Fruit fly (Drosophila melanogaster) whole organism, embryonic: Measurements from ENCODE around the gene CecB.
A peak's percentile ranks its signal among the peaks of the same experiment; 100 is the strongest.

Experiments used
- Aef1 ChIP-seq: fragments of 200-800 bp; sonication (Bioruptor generic); IDR thresholded peaks from 3 replicates; pipeline ENCODE4 v1.3.6; 2022; ENCODE audit warnings: missing biosample characterization, missing genetic modification characterization
- CG10462 ChIP-seq: fragments of 200-800 bp; sonication (Bioruptor generic); optimal IDR thresholded peaks from 2 replicates; lab custom pipeline; 2016; ENCODE audit warnings: missing biosample characterization, missing genetic modification characterization
- CG11695 ChIP-seq: fragments of 200-800 bp; sonication (Bioruptor generic); IDR thresholded peaks from 3 replicates; pipeline ENCODE4 v1.3.6; 2022; ENCODE audit warnings: missing biosample characterization, missing genetic modification characterization
- CG12659 ChIP-seq: fragments of 200-800 bp; sonication (Bioruptor generic); optimal IDR thresholded peaks from 3 replicates; lab custom pipeline; 2017; ENCODE audit warnings: mild to moderate bottlenecking, missing biosample characterization, missing genetic modification reagents, missing genetic modification characterization
- CG13123 ChIP-seq: fragments of 200-800 bp; sonication (Bioruptor generic); optimal IDR thresholded peaks from 2 replicates; lab custom pipeline; 2016; ENCODE audit warnings: missing biosample characterization, missing genetic modification characterization
- CG13775 ChIP-seq: fragments of 200-800 bp; sonication (Bioruptor generic); optimal IDR thresholded peaks from 3 replicates; lab custom pipeline; 2017; ENCODE audit warnings: missing biosample characterization, mild to moderate bottlenecking, missing genetic modification characterization
- CG15073 ChIP-seq: fragments of 200-800 bp; sonication (Bioruptor generic); optimal IDR thresholded peaks from 2 replicates; lab custom pipeline; 2016; ENCODE audit warnings: missing biosample characterization, missing genetic modification characterization
- CG16779 ChIP-seq: fragments of 200-800 bp; sonication (Bioruptor generic); IDR thresholded peaks from 2 replicates; pipeline ENCODE4 v1.3.6; 2022; ENCODE audit warnings: missing biosample characterization, missing genetic modification characterization
- CG17186 ChIP-seq: fragments of 200-800 bp; sonication (Bioruptor generic); optimal IDR thresholded peaks from 3 replicates; lab custom pipeline; 2017; ENCODE audit warnings: missing biosample characterization, missing genetic modification reagents, missing genetic modification characterization
- CG17359 ChIP-seq: fragments of 200-800 bp; sonication (Bioruptor generic); optimal IDR thresholded peaks from 3 replicates; lab custom pipeline; 2018; ENCODE audit warnings: missing biosample characterization, mild to moderate bottlenecking, missing genetic modification characterization, moderate library complexity
- CG18476 ChIP-seq: fragments of 200-800 bp; sonication (Bioruptor generic); optimal IDR thresholded peaks from 2 replicates; lab custom pipeline; 2016; ENCODE audit warnings: missing biosample characterization, mild to moderate bottlenecking, missing genetic modification characterization
- CG18599 ChIP-seq: fragments of 200-800 bp; sonication (Bioruptor generic); optimal IDR thresholded peaks from 3 replicates; lab custom pipeline; 2017; ENCODE audit warnings: missing biosample characterization, missing genetic modification characterization, mild to moderate bottlenecking, moderate library complexity, missing genetic modification reagents
- CG2120 ChIP-seq: fragments of 200-800 bp; sonication (Bioruptor generic); optimal IDR thresholded peaks from 3 replicates; lab custom pipeline; 2016; ENCODE audit warnings: missing biosample characterization, missing genetic modification characterization
- CG32532 ChIP-seq: fragments of 200-800 bp; sonication (Bioruptor generic); IDR thresholded peaks from 2 replicates; pipeline ENCODE4 v1.3.6; 2022; ENCODE audit warnings: missing biosample characterization, missing genetic modification characterization
- CG34422 ChIP-seq: fragments of 200-800 bp; sonication (Bioruptor generic); IDR thresholded peaks from 3 replicates; pipeline ENCODE4 v1.3.6; 2022; ENCODE audit warnings: missing biosample characterization, missing genetic modification characterization
- CG43689 ChIP-seq: fragments of 200-800 bp; sonication (Bioruptor generic); IDR thresholded peaks from 2 replicates; pipeline ENCODE4 v1.3.6; 2022; ENCODE audit warnings: missing biosample characterization, missing genetic modification characterization
- CG4424 ChIP-seq: fragments of 200-800 bp; sonication (Bioruptor generic); optimal IDR thresholded peaks from 3 replicates; lab custom pipeline; 2016; ENCODE audit warnings: missing biosample characterization, missing genetic modification characterization
- CG6254 ChIP-seq: fragments of 200-800 bp; sonication (Bioruptor generic); optimal IDR thresholded peaks from 3 replicates; lab custom pipeline; 2017; ENCODE audit warnings: mild to moderate bottlenecking, missing biosample characterization, missing genetic modification reagents, missing genetic modification characterization
- CG6683 ChIP-seq: fragments of 200-800 bp; sonication (Bioruptor generic); optimal IDR thresholded peaks from 2 replicates; lab custom pipeline; 2017; ENCODE audit warnings: missing biosample characterization, mild to moderate bottlenecking, missing genetic modification characterization, missing genetic modification reagents
- CG7987 ChIP-seq: fragments of 200-800 bp; sonication (Bioruptor generic); optimal IDR thresholded peaks from 2 replicates; lab custom pipeline; 2018; ENCODE audit warnings: missing biosample characterization, mild to moderate bottlenecking, missing genetic modification characterization, moderate library complexity
- CHES-1-like ChIP-seq: fragments of 200-800 bp; sonication (Bioruptor generic); optimal IDR thresholded peaks from 2 replicates; lab custom pipeline; 2016; ENCODE audit warnings: missing biosample characterization, missing genetic modification characterization
- Dek ChIP-seq: fragments of 200-800 bp; sonication (Bioruptor generic); optimal IDR thresholded peaks from 3 replicates; lab custom pipeline; 2019; ENCODE audit warnings: missing biosample characterization, mild to moderate bottlenecking, missing genetic modification characterization, moderate library complexity
- Dip3 ChIP-seq: fragments of 200-800 bp; sonication (Bioruptor generic); optimal IDR thresholded peaks from 3 replicates; lab custom pipeline; 2016; ENCODE audit warnings: missing biosample characterization, missing genetic modification characterization
- Mad ChIP-seq: fragments of 200-800 bp; sonication (Bioruptor generic); optimal IDR thresholded peaks from 2 replicates; lab custom pipeline; 2016; ENCODE audit warnings: missing biosample characterization, missing genetic modification characterization
- Nf-YB ChIP-seq: fragments of 200-800 bp; sonication (Bioruptor generic); optimal IDR thresholded peaks from 3 replicates; lab custom pipeline; 2019; ENCODE audit warnings: missing biosample characterization, mild to moderate bottlenecking, missing genetic modification characterization, moderate library complexity
- Oli ChIP-seq: fragments of 200-800 bp; sonication (Bioruptor generic); optimal IDR thresholded peaks from 2 replicates; lab custom pipeline; 2018; ENCODE audit warnings: missing biosample characterization, mild to moderate bottlenecking, missing genetic modification characterization, moderate library complexity
- Usf ChIP-seq: fragments of 200-800 bp; sonication (Bioruptor generic); optimal IDR thresholded peaks from 2 replicates; lab custom pipeline; 2017; ENCODE audit warnings: missing genotype, missing biosample characterization, missing genetic modification characterization
- ab ChIP-seq: fragments of 200-800 bp; sonication (Bioruptor generic); optimal IDR thresholded peaks from 2 replicates; lab custom pipeline; 2016; ENCODE audit warnings: missing biosample characterization, missing genetic modification characterization
- abd-A ChIP-seq: fragments of 200-800 bp; sonication (Bioruptor generic); optimal IDR thresholded peaks from 3 replicates; lab custom pipeline; 2019; ENCODE audit warnings: missing biosample characterization, mild to moderate bottlenecking, missing genetic modification characterization, moderate library complexity
- aop ChIP-seq: fragments of 200-800 bp; sonication (Bioruptor generic); IDR thresholded peaks from 2 replicates; pipeline ENCODE4 v1.3.6; 2022; ENCODE audit warnings: missing biosample characterization, missing genetic modification characterization
- ap ChIP-seq: fragments of 200-800 bp; sonication (Bioruptor generic); IDR thresholded peaks from 2 replicates; pipeline ENCODE4 v1.3.6; 2022; ENCODE audit warnings: missing biosample characterization, missing genetic modification characterization
- ase ChIP-seq: fragments of 200-800 bp; sonication (Bioruptor generic); IDR thresholded peaks from 3 replicates; pipeline ENCODE4 v1.3.6; 2022; ENCODE audit warnings: missing biosample characterization, missing genetic modification characterization
- bigmax ChIP-seq: fragments of 200-800 bp; sonication (Bioruptor generic); optimal IDR thresholded peaks from 2 replicates; lab custom pipeline; 2018; ENCODE audit warnings: missing biosample characterization, mild to moderate bottlenecking, missing genetic modification characterization
- btn ChIP-seq: fragments of 200-800 bp; sonication (Bioruptor generic); optimal IDR thresholded peaks from 2 replicates; lab custom pipeline; 2016; ENCODE audit warnings: missing biosample characterization, missing genetic modification characterization
- crc ChIP-seq: fragments of 200-800 bp; sonication (Bioruptor generic); optimal IDR thresholded peaks from 2 replicates; lab custom pipeline; 2016; ENCODE audit warnings: missing biosample characterization, missing genetic modification characterization
- croc ChIP-seq: fragments of 200-800 bp; sonication (Bioruptor generic); conservative IDR thresholded peaks from 3 replicates; pipeline ENCODE4 v1.3.6; 2022; ENCODE audit warnings: missing biosample characterization, missing genetic modification characterization
- dimm ChIP-seq: fragments of 200-800 bp; sonication (Bioruptor generic); IDR thresholded peaks from 2 replicates; pipeline ENCODE4 v1.3.6; 2022; ENCODE audit warnings: missing biosample characterization, missing genetic modification characterization
- dmrt11E ChIP-seq: fragments of 200-800 bp; sonication (Bioruptor generic); optimal IDR thresholded peaks from 3 replicates; lab custom pipeline; 2018; ENCODE audit warnings: missing biosample characterization, mild to moderate bottlenecking, missing genetic modification characterization, moderate library complexity
- dysf ChIP-seq: fragments of 200-800 bp; sonication (Bioruptor generic); IDR thresholded peaks from 3 replicates; pipeline ENCODE4 v1.3.6; 2022; ENCODE audit warnings: missing biosample characterization, missing genetic modification characterization
- fru ChIP-seq: fragments of >200 bp; optimal IDR thresholded peaks from 2 replicates; lab custom pipeline; 2017
- gcm2 ChIP-seq: fragments of 200-800 bp; sonication (Bioruptor generic); optimal IDR thresholded peaks from 2 replicates; lab custom pipeline; 2016; ENCODE audit warnings: missing biosample characterization, missing genetic modification characterization
- grau ChIP-seq: fragments of 200-800 bp; optimal IDR thresholded peaks from 3 replicates; lab custom pipeline; 2019; ENCODE audit warnings: missing biosample characterization, mild to moderate bottlenecking, missing genetic modification characterization, moderate library complexity
- gsb ChIP-seq: fragments of 200-800 bp; sonication (Bioruptor generic); IDR thresholded peaks from 2 replicates; pipeline ENCODE4 v1.3.6; 2022; ENCODE audit warnings: missing biosample characterization, missing genetic modification characterization
- gsb-n ChIP-seq: fragments of 200-800 bp; sonication (Bioruptor generic); optimal IDR thresholded peaks from 3 replicates; lab custom pipeline; 2018; ENCODE audit warnings: missing biosample characterization, mild to moderate bottlenecking, missing genetic modification characterization
- her ChIP-seq: fragments of 200-800 bp; sonication (Bioruptor generic); optimal IDR thresholded peaks from 2 replicates; lab custom pipeline; 2016; ENCODE audit warnings: missing biosample characterization, missing genetic modification characterization
- jing ChIP-seq: fragments of 200-800 bp; sonication (Bioruptor generic); optimal IDR thresholded peaks from 2 replicates; lab custom pipeline; 2018; ENCODE audit warnings: missing biosample characterization, mild to moderate bottlenecking, missing genetic modification characterization
- lbe ChIP-seq: fragments of 200-800 bp; sonication (Bioruptor generic); optimal IDR thresholded peaks from 2 replicates; lab custom pipeline; 2016; ENCODE audit warnings: missing biosample characterization, mild to moderate bottlenecking, missing genetic modification characterization
- pb ChIP-seq: fragments of 200-800 bp; sonication (Bioruptor generic); optimal IDR thresholded peaks from 3 replicates; lab custom pipeline; 2016; ENCODE audit warnings: missing biosample characterization, missing genetic modification characterization
- psq ChIP-seq: fragments of 200-800 bp; sonication (Bioruptor generic); optimal IDR thresholded peaks from 2 replicates; lab custom pipeline; 2017; ENCODE audit warnings: missing biosample characterization, missing genetic modification characterization
- run ChIP-seq: fragments of 200-800 bp; sonication (Bioruptor generic); optimal IDR thresholded peaks from 3 replicates; lab custom pipeline; 2018; ENCODE audit warnings: missing biosample characterization, mild to moderate bottlenecking, missing genetic modification characterization
- sc ChIP-seq, 3 experiments: fragments of >200 bp in 2 of 3; fragments of 200-800 bp in 1 of 3; sonication (Bioruptor generic) in 1 of 3; optimal IDR thresholded peaks; 2 replicates in 2 of 3; 3 replicates in 1 of 3; lab custom pipeline; 2017; ENCODE audit warnings: mild to moderate bottlenecking in 1 of 3, missing biosample characterization in 1 of 3, missing genetic modification characterization in 1 of 3, missing genetic modification reagents in 1 of 3
- shn ChIP-seq: fragments of 200-800 bp; sonication (Bioruptor generic); optimal IDR thresholded peaks from 3 replicates; lab custom pipeline; 2016; ENCODE audit warnings: missing biosample characterization, missing genetic modification characterization

CecB gene

DNA sequence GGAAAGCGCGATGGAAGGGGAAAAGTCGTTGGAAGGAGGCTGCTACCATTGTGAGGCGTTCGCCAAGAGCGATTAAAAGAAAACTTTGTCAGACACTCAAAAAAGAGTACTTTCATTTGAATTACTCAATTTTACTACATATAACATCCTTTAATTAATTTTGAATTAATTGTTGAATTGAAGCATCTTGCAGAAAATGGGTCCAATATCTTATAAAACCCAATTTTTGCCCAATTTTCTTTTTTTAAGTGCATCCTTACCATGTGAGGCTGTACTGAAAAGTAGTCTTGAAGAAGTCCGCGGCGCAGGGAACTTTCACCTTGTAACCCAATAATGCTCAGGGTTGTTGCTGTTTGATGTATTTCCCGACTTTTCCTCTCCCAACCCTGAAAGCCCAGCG lies 21.7 kb upstream of the CecB start (continued):
- no peak for TF ChIP-seq CHES-1-like
- no peak for TF ChIP-seq pb
- no peak for TF ChIP-seq gcm2 (GFP tag; lab: Kevin White, UChicago)
- no peak for TF ChIP-seq aop (GFP tag; lab: Robert Waterston, UW)
- TF ChIP-seq shn (GFP tag; lab: Kevin White, UChicago): no peak
- no peak for TF ChIP-seq CG18476 (GFP tag; lab: Kevin White, UChicago)
- no peak for TF ChIP-seq Nf-YB (GFP tag; lab: Kevin White, UChicago)
- TF ChIP-seq CG13775 (GFP tag; lab: Kevin White, UChicago): no peak
- no peak for TF ChIP-seq CG16779 (GFP tag; lab: Robert Waterston, UW)
- TF ChIP-seq Usf (GFP tag; lab: Kevin White, UChicago): no peak
- no peak for TF ChIP-seq dimm (GFP tag; lab: Robert Waterston, UW)
- TF ChIP-seq psq (GFP tag; lab: Kevin White, UChicago): no peak
- TF ChIP-seq ap (GFP tag; lab: Robert Waterston, UW): no peak
- no peak for TF ChIP-seq abd-A (tag; lab: Kevin White, UChicago)
- no peak for TF ChIP-seq CG32532
- TF ChIP-seq ab: no peak
- no peak for TF ChIP-seq Aef1 (GFP tag; lab: Robert Waterston, UW)
- no peak for TF ChIP-seq CG34422
- no peak for TF ChIP-seq her (GFP tag; lab: Kevin White, UChicago)
- TF ChIP-seq CG10462 (GFP tag; lab: Kevin White, UChicago): no peak
- peak; percentile 60 for TF ChIP-seq CG18599
- no peak for TF ChIP-seq lbe
- TF ChIP-seq run (tag; lab: Kevin White, UChicago): no peak
- TF ChIP-seq dmrt11E (tag; lab: Kevin White, UChicago): peak; percentile 24
- no peak for TF ChIP-seq CG7987 (GFP tag; lab: Kevin White, UChicago)
- no peak for TF ChIP-seq crc (GFP tag; lab: Kevin White, UChicago)
- no peak for TF ChIP-seq CG43689 (GFP tag; lab: Robert Waterston, UW)
- peak; percentile 55 for TF ChIP-seq CG17359 (tag; lab: Kevin White, UChicago)
- no peak for TF ChIP-seq fru (lab: Kevin White, UChicago)
- TF ChIP-seq CG13123 (GFP tag; lab: Kevin White, UChicago): no peak
- TF ChIP-seq Oli: peak; percentile 27
- no peak for TF ChIP-seq croc (GFP tag; lab: Robert Waterston, UW)
- no peak for TF ChIP-seq CG15073 (GFP tag; lab: Kevin White, UChicago)
- peak; percentile 21 for TF ChIP-seq CG6683 (GFP tag; lab: Kevin White, UChicago)
- TF ChIP-seq CG4424 (GFP tag; lab: Kevin White, UChicago): no peak
- no peak for TF ChIP-seq sc (optimal IDR thresholded peaks at IDR 0.05; lab: Kevin White, UChicago)
- TF ChIP-seq sc (GFP tag; optimal IDR thresholded peaks at IDR 0.05; lab: Kevin White, UChicago): no peak
- TF ChIP-seq CG2120 (GFP tag; lab: Kevin White, UChicago): peak; percentile 37
- TF ChIP-seq CG6254: peak; percentile 23
- TF ChIP-seq gsb-n (tag; lab: Kevin White, UChicago): peak; percentile 10
- TF ChIP-seq bigmax (GFP tag; lab: Kevin White, UChicago): no peak
- TF ChIP-seq CG12659 (GFP tag; lab: Kevin White, UChicago): no peak
- no peak for TF ChIP-seq btn (GFP tag; lab: Kevin White, UChicago)
- no peak for TF ChIP-seq Mad (GFP tag; lab: Kevin White, UChicago)
- 0 out of 3 replicates have a peak, but pooled peaks have one; percentile 27 for TF ChIP-seq dysf (GFP tag; lab: Robert Waterston, UW)
- no peak for TF ChIP-seq jing (GFP tag; lab: Kevin White, UChicago)
- TF ChIP-seq ase: no peak
- TF ChIP-seq Dip3 (GFP tag; lab: Kevin White, UChicago): no peak
- no peak for TF ChIP-seq Dek (tag; lab: Kevin White, UChicago)
- TF ChIP-seq grau: peak; percentile 27
- 0 out of 3 replicates have a peak, but pooled peaks have one; percentile 36 for TF ChIP-seq CG11695
- TF ChIP-seq gsb: no peak
- TF ChIP-seq CG17186 (GFP tag; lab: Kevin White, UChicago): no peak
